Worm (Caenorhabditis elegans): ENCODE data around the gene srsx-17.

DNA sequence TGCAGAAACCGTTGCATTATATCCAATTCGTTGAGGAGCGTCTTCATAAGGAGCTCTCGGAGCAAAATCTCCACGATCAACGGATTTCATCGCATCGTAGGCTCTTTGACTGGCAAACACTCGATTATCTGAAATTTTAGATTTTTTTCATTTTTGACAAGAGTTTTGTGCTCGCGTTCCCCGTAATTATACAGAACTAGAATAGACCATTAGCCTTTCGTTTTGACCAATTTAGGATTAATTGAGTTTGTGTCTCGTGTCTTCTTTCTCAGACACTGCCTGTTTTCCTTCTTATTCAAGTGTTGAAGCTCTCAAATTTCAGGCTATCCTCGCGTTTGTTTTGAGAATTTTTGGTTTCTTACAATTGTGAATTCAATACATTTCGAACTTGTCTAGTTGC, 35.6 kb downstream of the srsx-17 start:
- no peak for TF ChIP-seq ceh-16 (tag; optimal IDR thresholded peaks at IDR 0.05)
- TF ChIP-seq unc-62 (GFP tag; optimal IDR thresholded peaks at IDR 0.05), result no peak
- no peak for TF ChIP-seq elt-1 (tag; optimal IDR thresholded peaks at IDR 0.05)
- TF ChIP-seq nhr-11 (tag; optimal IDR thresholded peaks at IDR 0.05), result no peak
- TF ChIP-seq nhr-237 (tag; optimal IDR thresholded peaks at IDR 0.05), result no peak
- no peak for TF ChIP-seq egl-27 (tag; optimal IDR thresholded peaks at IDR 0.05)
- TF ChIP-seq ceh-9 (tag; optimal IDR thresholded peaks at IDR 0.05), result no peak
- no peak for TF ChIP-seq sea-2 (GFP tag; optimal IDR thresholded peaks at IDR 0.05)
- no peak for TF ChIP-seq nfya-1 (tag; optimal IDR thresholded peaks at IDR 0.05; ENCODE audit: insufficient read depth)
- no peak for TF ChIP-seq ztf-4 (tag; optimal IDR thresholded peaks at IDR 0.05)
- no peak for TF ChIP-seq pha-4 (tag; optimal IDR thresholded peaks at IDR 0.05)
- no peak for TF ChIP-seq ztf-11 (tag; optimal IDR thresholded peaks at IDR 0.05)
- TF ChIP-seq ama-1 (optimal IDR thresholded peaks at IDR 0.05), result no peak
- TF ChIP-seq unc-39 (tag; optimal IDR thresholded peaks at IDR 0.05), result no peak
